Fruit fly (Drosophila melanogaster) whole organism, prepupa: ENCODE results near the gene RagA-B.

Experiments used
- CG10631 ChIP-seq: fragments of 200-800 bp; sonication (Bioruptor generic); optimal IDR thresholded peaks from 2 replicates; lab custom pipeline; 2016; ENCODE audit warnings: missing biosample characterization, missing genetic modification characterization
- CG11294 ChIP-seq: fragments of 200-800 bp; sonication (Bioruptor generic); IDR thresholded peaks from 2 replicates; pipeline ENCODE4 v1.3.6; 2022; ENCODE audit warnings: missing biosample characterization, missing genetic modification characterization
- CG15336 ChIP-seq: fragments of 200-800 bp; sonication (Bioruptor generic); IDR thresholded peaks from 2 replicates; pipeline ENCODE4 v1.3.6; 2022; ENCODE audit warnings: missing biosample characterization, missing genetic modification characterization
- CG1621 ChIP-seq: fragments of 200-800 bp; sonication (Bioruptor generic); optimal IDR thresholded peaks from 3 replicates; lab custom pipeline; 2018; ENCODE audit warnings: missing biosample characterization, mild to moderate bottlenecking, missing genetic modification characterization
- CG3032 ChIP-seq: fragments of 200-800 bp; optimal IDR thresholded peaks from 2 replicates; lab custom pipeline; 2019; ENCODE audit warnings: missing biosample characterization, mild to moderate bottlenecking, missing genetic modification characterization, moderate library complexity
- CG34406 ChIP-seq: fragments of 200-800 bp; sonication (Bioruptor generic); optimal IDR thresholded peaks from 3 replicates; lab custom pipeline; 2016; ENCODE audit warnings: missing biosample characterization, missing genetic modification characterization
- CG3919 ChIP-seq: fragments of 200-800 bp; sonication (Bioruptor generic); optimal IDR thresholded peaks from 3 replicates; lab custom pipeline; 2016; ENCODE audit warnings: missing biosample characterization, missing genetic modification characterization
- CG6163 ChIP-seq: fragments of 200-800 bp; sonication (Bioruptor generic); IDR thresholded peaks from 3 replicates; pipeline ENCODE4 v1.3.6; 2022; ENCODE audit warnings: missing biosample characterization, missing genetic modification characterization
- CG6276 ChIP-seq: fragments of 200-800 bp; sonication (Bioruptor generic); optimal IDR thresholded peaks from 2 replicates; lab custom pipeline; 2017; ENCODE audit warnings: missing biosample characterization, mild to moderate bottlenecking, missing genetic modification characterization
- CG6792 ChIP-seq: fragments of 200-800 bp; sonication (Bioruptor generic); optimal IDR thresholded peaks from 3 replicates; lab custom pipeline; 2016; ENCODE audit warnings: missing biosample characterization, missing genetic modification characterization
- CG6854 ChIP-seq: fragments of 200-800 bp; sonication (Bioruptor generic); optimal IDR thresholded peaks from 2 replicates; lab custom pipeline; 2017; ENCODE audit warnings: missing biosample characterization, mild to moderate bottlenecking, missing genetic modification characterization
- CG8319 ChIP-seq: fragments of 200-800 bp; sonication (Bioruptor generic); optimal IDR thresholded peaks from 3 replicates; lab custom pipeline; 2016; ENCODE audit warnings: missing biosample characterization, missing genetic modification characterization
- CG9139 ChIP-seq: fragments of 200-800 bp; sonication (Bioruptor generic); optimal IDR thresholded peaks from 3 replicates; lab custom pipeline; 2017; ENCODE audit warnings: missing biosample characterization, mild to moderate bottlenecking, missing genetic modification characterization
- Eip78C ChIP-seq: fragments of 200-800 bp; sonication (Bioruptor generic); peaks from one replicate; lab custom pipeline; 2016; ENCODE audit warnings: missing biosample characterization, missing genetic modification characterization
- Ets21C ChIP-seq: fragments of 200-800 bp; sonication (Bioruptor generic); optimal IDR thresholded peaks from 3 replicates; lab custom pipeline; 2016; ENCODE audit warnings: missing biosample characterization, missing genetic modification characterization
- Ets96B ChIP-seq: fragments of 200-800 bp; optimal IDR thresholded peaks from 2 replicates; lab custom pipeline; 2019; ENCODE audit warnings: missing biosample characterization, mild to moderate bottlenecking, missing genetic modification characterization, moderate library complexity
- Hr4 ChIP-seq: fragments of 200-800 bp; sonication (Bioruptor generic); optimal IDR thresholded peaks from 3 replicates; lab custom pipeline; 2016; ENCODE audit warnings: missing biosample characterization, missing genetic modification characterization
- Lpt ChIP-seq: fragments of 200-800 bp; sonication (Bioruptor generic); optimal IDR thresholded peaks from 3 replicates; lab custom pipeline; 2016; ENCODE audit warnings: missing biosample characterization, missing genetic modification characterization
- Sox14 ChIP-seq: fragments of 200-800 bp; sonication (Bioruptor generic); optimal IDR thresholded peaks from 3 replicates; lab custom pipeline; 2016; ENCODE audit warnings: missing biosample characterization, missing genetic modification characterization
- Sox15 ChIP-seq: fragments of 200-800 bp; sonication (Bioruptor generic); optimal IDR thresholded peaks from 3 replicates; lab custom pipeline; 2016; ENCODE audit warnings: missing biosample characterization, missing genetic modification characterization
- achi ChIP-seq: fragments of 200-800 bp; sonication (Bioruptor generic); optimal IDR thresholded peaks from 3 replicates; lab custom pipeline; 2016; ENCODE audit warnings: missing biosample characterization, missing genetic modification characterization
- acj6 ChIP-seq: fragments of 200-800 bp; sonication (Bioruptor generic); optimal IDR thresholded peaks from 3 replicates; lab custom pipeline; 2016; ENCODE audit warnings: missing biosample characterization, missing genetic modification characterization
- dac ChIP-seq: fragments of 200-800 bp; sonication (Bioruptor generic); optimal IDR thresholded peaks from 2 replicates; lab custom pipeline; 2017; ENCODE audit warnings: missing biosample characterization, mild to moderate bottlenecking, missing genetic modification characterization
- dsx ChIP-seq: fragments of 200-800 bp; optimal IDR thresholded peaks from 3 replicates; lab custom pipeline; 2019; ENCODE audit warnings: missing biosample characterization, mild to moderate bottlenecking, missing genetic modification characterization, moderate library complexity; ENCODE audit not compliant: poor library complexity, severe bottlenecking
- eg ChIP-seq: fragments of 200-800 bp; sonication (Bioruptor generic); IDR thresholded peaks from 3 replicates; pipeline ENCODE4 v1.3.6; 2022; ENCODE audit warnings: missing biosample characterization, missing genetic modification characterization
- fd85E ChIP-seq: fragments of 200-800 bp; sonication (Bioruptor generic); optimal IDR thresholded peaks from 3 replicates; lab custom pipeline; 2016; ENCODE audit warnings: missing biosample characterization, missing genetic modification characterization
- fkh ChIP-seq: fragments of 200-800 bp; sonication (Bioruptor generic); optimal IDR thresholded peaks from 3 replicates; lab custom pipeline; 2017; ENCODE audit warnings: missing biosample characterization, mild to moderate bottlenecking, missing genetic modification characterization, moderate library complexity
- net ChIP-seq: fragments of 200-800 bp; sonication (Bioruptor generic); optimal IDR thresholded peaks from 3 replicates; lab custom pipeline; 2016; ENCODE audit warnings: missing biosample characterization, missing genetic modification characterization
- salr ChIP-seq, 2 experiments: fragments of 200-800 bp; sonication (Bioruptor generic); optimal IDR thresholded peaks; 3 replicates each; lab custom pipeline; 2016 to 2018; ENCODE audit warnings: missing biosample characterization in 2 of 2, missing genetic modification characterization in 2 of 2, mild to moderate bottlenecking in 1 of 2
- ss ChIP-seq, 2 experiments: fragments of 200-800 bp; sonication (Bioruptor generic); optimal IDR thresholded peaks; 2 replicates in 1 of 2; 3 replicates in 1 of 2; lab custom pipeline; 2017 to 2018; ENCODE audit warnings: mild to moderate bottlenecking in 2 of 2, missing biosample characterization in 2 of 2, missing genetic modification characterization in 2 of 2, moderate library complexity in 1 of 2
- svp ChIP-seq: fragments of 200-800 bp; sonication (Bioruptor generic); peaks from one replicate; lab custom pipeline; 2016; ENCODE audit warnings: missing biosample characterization, missing genetic modification characterization
- topi ChIP-seq: fragments of 200-800 bp; sonication (Bioruptor generic); optimal IDR thresholded peaks from 3 replicates; lab custom pipeline; 2016; ENCODE audit warnings: missing biosample characterization, missing genetic modification characterization
- vri ChIP-seq: fragments of 200-800 bp; sonication (Bioruptor generic); optimal IDR thresholded peaks from 3 replicates; lab custom pipeline; 2016; ENCODE audit warnings: missing biosample characterization, mild to moderate bottlenecking, missing genetic modification characterization

The RagA-B gene

dm6 chr3R:9013765-9014380 is 29.8 kb upstream of the RagA-B start (continued):
- peak; percentile 28 for TF ChIP-seq svp (GFP tag; lab: Kevin White, UChicago)
- peak; percentile 68 for TF ChIP-seq fkh (GFP tag; lab: Kevin White, UChicago)
- TF ChIP-seq Sox14 (GFP tag; lab: Kevin White, UChicago) = peak; percentile 65
- TF ChIP-seq, all 60 proteins: peak for 24

- TF ChIP-seq ss (GFP tag; optimal IDR thresholded peaks at IDR 0.05; lab: Kevin White, UChicago) = no peak
- TF ChIP-seq acj6 (GFP tag; lab: Kevin White, UChicago) = no peak
- no peak for TF ChIP-seq CG11294
- TF ChIP-seq Hr4 (GFP tag; lab: Kevin White, UChicago) = no peak
- TF ChIP-seq CG10631 (GFP tag; lab: Kevin White, UChicago) = no peak
- no peak for TF ChIP-seq CG34406 (GFP tag; lab: Kevin White, UChicago)
- TF ChIP-seq vri = no peak
- TF ChIP-seq achi = no peak
- TF ChIP-seq fd85E = no peak
- TF ChIP-seq CG6792 (GFP tag; lab: Kevin White, UChicago) = no peak
- no peak for TF ChIP-seq CG8319 (GFP tag; lab: Kevin White, UChicago)
- TF ChIP-seq eg = no peak
- TF ChIP-seq CG3919 = no peak
- TF ChIP-seq CG6276 (GFP tag; lab: Kevin White, UChicago) = no peak
Measured at dm6 chr3R:9011708-9012107, 27.6 kb upstream of the RagA-B start.

- no peak for TF ChIP-seq svp (GFP tag; lab: Kevin White, UChicago)
- 0 out of 2 replicates have a peak, but pooled peaks have one; percentile 13 for TF ChIP-seq CG15336
- TF ChIP-seq eg = no peak
- no peak for TF ChIP-seq Sox15 (GFP tag; lab: Kevin White, UChicago)
Measured at dm6 chr3R:9010695-9011094, 26.6 kb upstream of the RagA-B start.

dm6 chr3R:9008202-9008601 is 24.1 kb upstream of the RagA-B start, which contains the start of gene CG11983:
CG11983 (plus strand) TSS chr3R:9008321.
- 0 out of 3 replicates have a peak, but pooled peaks have one; percentile 23 for TF ChIP-seq CG6163
- TF ChIP-seq Ets96B = peak; percentile 13
- no peak for TF ChIP-seq Ets21C (GFP tag; lab: Kevin White, UChicago)
- TF ChIP-seq net (GFP tag; lab: Kevin White, UChicago) = no peak
- peak; percentile 16 for TF ChIP-seq CG3032 (tag; lab: Kevin White, UChicago)
- TF ChIP-seq CG1621 = peak; percentile 67
- TF ChIP-seq fkh (GFP tag; lab: Kevin White, UChicago) = peak; percentile 39
- peak; percentile 60 for TF ChIP-seq Eip78C (GFP tag; lab: Kevin White, UChicago)
- peak; percentile 47 for TF ChIP-seq Sox14 (GFP tag; lab: Kevin White, UChicago)

dm6 chr3R:9007258-9007657 is 23.1 kb upstream of the RagA-B start:
- TF ChIP-seq dsx (no peak), CG6854 (GFP tag; lab: Kevin White, UChicago) (no peak), topi (no peak), svp (GFP tag; lab: Kevin White, UChicago) (no peak), fd85E (no peak), CG10631 (GFP tag; lab: Kevin White, UChicago) (no peak), dac (GFP tag; lab: Kevin White, UChicago) (no peak), CG6792 (GFP tag; lab: Kevin White, UChicago) (no peak), Lpt (no peak), Eip78C (GFP tag; lab: Kevin White, UChicago) (no peak), CG6163 (no peak), salr (GFP tag; optimal IDR thresholded peaks at IDR 0.05; lab: Kevin White, UChicago) (no peak), Ets21C (GFP tag; lab: Kevin White, UChicago) (no peak), CG9139 (GFP tag; lab: Kevin White, UChicago) (no peak)
